Worm (Caenorhabditis elegans) whole organism, L1 larva: ENCODE results near the gene F09C12.2.

ENCODE experiments used
- egl-27 ChIP-seq, 2 experiments: fragments of 150-350 bp in 1 of 2; sonication (generic microtip); optimal IDR thresholded peaks; 3 replicates each; lab custom pipeline; 2017 to 2018; ENCODE audit warnings: missing biosample characterization in 2 of 2, missing genetic modification characterization in 2 of 2, missing genetic modification reagents in 2 of 2
- nhr-11 ChIP-seq: fragments of 150-350 bp; optimal IDR thresholded peaks from 2 replicates; lab custom pipeline; 2014; ENCODE audit warnings: missing biosample characterization, missing genetic modification characterization
- nhr-12 ChIP-seq: sonication (generic microtip); optimal IDR thresholded peaks from 2 replicates; lab custom pipeline; 2017; ENCODE audit warnings: missing biosample characterization, missing genetic modification characterization

DNA sequence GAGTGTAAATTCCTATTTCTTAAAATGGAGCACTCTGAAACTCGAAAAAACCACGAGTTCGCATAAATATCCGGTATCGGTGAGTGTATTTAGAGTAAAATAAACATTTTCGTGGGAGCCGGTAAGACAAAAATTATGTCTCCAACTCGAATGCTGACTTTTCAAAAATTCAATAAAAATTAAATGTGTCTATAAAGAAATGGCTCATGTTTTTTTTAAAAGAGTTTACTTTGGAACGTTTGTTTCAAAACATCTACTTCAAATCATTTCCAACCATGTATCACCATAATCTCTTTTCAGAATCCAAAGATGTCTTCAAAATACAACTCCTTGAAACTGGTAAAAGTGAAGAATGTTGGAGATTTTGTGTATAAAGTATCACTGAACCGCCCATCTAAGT is 32.8 kb downstream of the F09C12.2 start, which contains the start of gene F58A6.1:
- TF ChIP-seq nhr-11 (no peak), egl-27 (tag; optimal IDR thresholded peaks at IDR 0.05; lab: Kevin White, UChicago) (no peak), nhr-12 (no peak)
